Worm (Caenorhabditis elegans): Measurements from ENCODE around the gene srw-138.

- TF ChIP-seq dpl-1 (GFP tag; optimal IDR thresholded peaks at IDR 0.05) (no peak), dve-1 (tag; optimal IDR thresholded peaks at IDR 0.05; ENCODE audit: insufficient read depth) (no peak), lin-39 (tag; optimal IDR thresholded peaks at IDR 0.05) (no peak), hif-1 (tag; optimal IDR thresholded peaks at IDR 0.05) (no peak)
Measured at ce11 chrV:3011394-3011793, 48.5 kb upstream of the srw-138 start, which contains the start of gene srw-135.

All from whole organism, L4 larva.